Worm (Caenorhabditis elegans) whole organism, mixed stage, embryonic: ENCODE data around the gene F41E6.15.
A peak's percentile ranks its signal among the peaks of the same experiment; 100 is the strongest.

Experiments
- bed-3 ChIP-seq: fragments of 200-800 bp; sonication (Bioruptor generic); optimal IDR thresholded peaks from 3 replicates; lab custom pipeline; 2018; ENCODE audit warnings: mild to moderate bottlenecking, missing genetic modification characterization, moderate library complexity, missing compliant biosample characterization
- blmp-1 ChIP-seq: fragments of 150-350 bp; optimal IDR thresholded peaks from 2 replicates; lab custom pipeline; 2014; ENCODE audit warnings: missing biosample characterization, missing genetic modification characterization
- ceh-39 ChIP-seq: fragments of 150-350 bp; optimal IDR thresholded peaks from 2 replicates; lab custom pipeline; 2014; ENCODE audit warnings: missing biosample characterization, missing genetic modification characterization
- ceh-43 ChIP-seq: fragments of 200-800 bp; sonication (Bioruptor generic); optimal IDR thresholded peaks from 2 replicates; lab custom pipeline; 2018; ENCODE audit warnings: mild to moderate bottlenecking, missing genetic modification characterization, moderate library complexity, missing compliant biosample characterization
- ceh-83 ChIP-seq: fragments of 200-800 bp; sonication (Bioruptor generic); optimal IDR thresholded peaks from 2 replicates; lab custom pipeline; 2018; ENCODE audit warnings: mild to moderate bottlenecking, missing genetic modification characterization, missing compliant biosample characterization
- ces-1 ChIP-seq: fragments of 150-350 bp; optimal IDR thresholded peaks from 2 replicates; lab custom pipeline; 2014; ENCODE audit warnings: missing biosample characterization, missing genetic modification reagents, missing genetic modification characterization
- cnd-1 ChIP-seq: fragments of 200-800 bp; sonication (Bioruptor generic); optimal IDR thresholded peaks from 2 replicates; lab custom pipeline; 2018; ENCODE audit warnings: mild to moderate bottlenecking, missing genetic modification characterization, missing compliant biosample characterization
- elt-1 ChIP-seq: sonication (generic microtip); optimal IDR thresholded peaks from 2 replicates; lab custom pipeline; 2017; ENCODE audit warnings: missing genetic modification characterization, mild to moderate bottlenecking, missing compliant biosample characterization, antibody characterized with exemption, moderate library complexity, borderline replicate concordance; ENCODE audit not compliant: insufficient read depth
- elt-3 ChIP-seq: fragments of 150-350 bp; optimal IDR thresholded peaks from 2 replicates; lab custom pipeline; 2014; ENCODE audit warnings: missing biosample characterization, missing genetic modification characterization
- flh-1 ChIP-seq: fragments of 200-800 bp; sonication (Bioruptor generic); optimal IDR thresholded peaks from 2 replicates; lab custom pipeline; 2018; ENCODE audit warnings: mild to moderate bottlenecking, missing genetic modification characterization, moderate library complexity, missing compliant biosample characterization
- hlh-1 ChIP-seq: fragments of 150-350 bp; optimal IDR thresholded peaks from 2 replicates; lab custom pipeline; 2014; ENCODE audit warnings: missing biosample characterization, missing genetic modification reagents, missing genetic modification characterization
- lin-13 ChIP-seq: fragments of 150-350 bp; optimal IDR thresholded peaks from 2 replicates; lab custom pipeline; 2014; ENCODE audit warnings: missing biosample characterization, missing genetic modification characterization
- lin-32 ChIP-seq: fragments of 200-800 bp; sonication (Bioruptor generic); optimal IDR thresholded peaks from 2 replicates; lab custom pipeline; 2018; ENCODE audit warnings: mild to moderate bottlenecking, missing genetic modification characterization, missing compliant biosample characterization
- lsy-2 ChIP-seq: fragments of 150-350 bp; optimal IDR thresholded peaks from 2 replicates; lab custom pipeline; 2014; ENCODE audit warnings: missing biosample characterization, missing genetic modification characterization
- mab-5 ChIP-seq: fragments of 150-350 bp; optimal IDR thresholded peaks from 2 replicates; lab custom pipeline; 2014; ENCODE audit warnings: missing biosample characterization, missing genetic modification characterization
- mep-1 ChIP-seq: fragments of 150-350 bp; optimal IDR thresholded peaks from 2 replicates; lab custom pipeline; 2017; ENCODE audit warnings: missing biosample characterization, missing genetic modification reagents, missing genetic modification characterization, inconsistent platforms
- nhr-12 ChIP-seq: fragments of 150-350 bp; optimal IDR thresholded peaks from 2 replicates; lab custom pipeline; 2014; ENCODE audit warnings: missing biosample characterization, missing genetic modification characterization
- nhr-2 ChIP-seq: fragments of 150-350 bp; optimal IDR thresholded peaks from 2 replicates; lab custom pipeline; 2014; ENCODE audit warnings: missing biosample characterization, missing genetic modification characterization
- nhr-28 ChIP-seq: fragments of 150-350 bp; optimal IDR thresholded peaks from 2 replicates; lab custom pipeline; 2014; ENCODE audit warnings: missing biosample characterization, missing genetic modification characterization
- nhr-76 ChIP-seq: sonication (generic microtip); optimal IDR thresholded peaks from 2 replicates; lab custom pipeline; 2017; ENCODE audit warnings: missing biosample characterization, missing genetic modification characterization
- pha-4 ChIP-seq: fragments of 150-350 bp; optimal IDR thresholded peaks from 2 replicates; lab custom pipeline; 2018; ENCODE audit warnings: missing biosample characterization, missing genetic modification reagents, missing genetic modification characterization
- snpc-4 ChIP-seq: fragments of 150-350 bp; optimal IDR thresholded peaks from 2 replicates; lab custom pipeline; 2014; ENCODE audit warnings: missing biosample characterization, missing genetic modification characterization
- sptf-1 ChIP-seq: sonication (generic microtip); optimal IDR thresholded peaks from 2 replicates; lab custom pipeline; 2017; ENCODE audit warnings: mild to moderate bottlenecking, missing genetic modification characterization, moderate library complexity, missing compliant biosample characterization
- tbx-8 ChIP-seq: fragments of 200-800 bp; sonication (Bioruptor generic); optimal IDR thresholded peaks from 2 replicates; lab custom pipeline; 2018; ENCODE audit warnings: mild to moderate bottlenecking, missing genetic modification characterization, moderate library complexity, missing compliant biosample characterization
- unc-120 ChIP-seq: sonication (generic microtip); optimal IDR thresholded peaks from 2 replicates; lab custom pipeline; 2017; ENCODE audit warnings: missing genetic modification characterization, missing compliant biosample characterization; ENCODE audit not compliant: poor library complexity, severe bottlenecking
- unc-39 ChIP-seq: fragments of 150-350 bp; optimal IDR thresholded peaks from 2 replicates; lab custom pipeline; 2014; ENCODE audit warnings: missing biosample characterization, missing genetic modification characterization
- zip-8 ChIP-seq: fragments of 150-350 bp; optimal IDR thresholded peaks from 2 replicates; lab custom pipeline; 2014; ENCODE audit warnings: missing biosample characterization, missing genetic modification characterization
- ztf-11 ChIP-seq: fragments of 150-350 bp; optimal IDR thresholded peaks from 2 replicates; lab custom pipeline; 2014; ENCODE audit warnings: missing biosample characterization, missing genetic modification characterization

The F41E6.15 gene

ce11 chrV:8627580-8627979 is 25.0 kb upstream of the F41E6.15 start:
- TF ChIP-seq nhr-2 (tag; lab: Kevin White, UChicago) (no peak), lin-13 (tag; lab: Kevin White, UChicago) (no peak), sptf-1 (tag; lab: Kevin White, UChicago) (no peak), cnd-1 (no peak), hlh-1 (tag; lab: Kevin White, UChicago) (no peak), ceh-43 (no peak), blmp-1 (tag; lab: Kevin White, UChicago) (no peak), elt-1 (tag; lab: Kevin White, UChicago) (no peak), mab-5 (tag; lab: Kevin White, UChicago) (no peak), lin-32 (GFP tag; lab: Kevin White, UChicago) (no peak), nhr-76 (no peak), snpc-4 (no peak), ztf-11 (tag; lab: Kevin White, UChicago) (no peak), bed-3 (GFP tag; lab: Kevin White, UChicago) (no peak), unc-120 (no peak)

- TF ChIP-seq unc-120, result no peak
- TF ChIP-seq nhr-2 (tag; lab: Kevin White, UChicago), result no peak
- no peak for TF ChIP-seq elt-3 (tag; lab: Kevin White, UChicago)
- TF ChIP-seq mab-5 (tag; lab: Kevin White, UChicago), result no peak
- TF ChIP-seq lin-13 (tag; lab: Kevin White, UChicago), result no peak
These were observed 23.9 kb upstream of the F41E6.15 start for ce11 chrV:8626406-8626805.

- peak; percentile 41 for TF ChIP-seq ces-1 (GFP tag; lab: Kevin White, UChicago)
- TF ChIP-seq pha-4, result no peak
These were observed 21.2 kb upstream of the F41E6.15 start, which contains the start of gene F41E6.17 for ce11 chrV:8623754-8624153. Gene F41E6.17, plus strand, starts transcription at chrV:8624101.

ce11 chrV:8622314-8622713 is 19.8 kb upstream of the F41E6.15 start, which contains the start of gene F41E6.1:
Gene F41E6.1, plus strand, starts transcription at chrV:8622614.
- TF ChIP-seq elt-1 (tag; lab: Kevin White, UChicago), result no peak
- TF ChIP-seq tbx-8 (GFP tag; lab: Kevin White, UChicago), result no peak
- TF ChIP-seq ceh-43, result no peak
- no peak for TF ChIP-seq elt-3 (tag; lab: Kevin White, UChicago)
- TF ChIP-seq nhr-76, result no peak
- no peak for TF ChIP-seq flh-1 (GFP tag; lab: Kevin White, UChicago)

ce11 chrV:8621213-8621612 is 18.7 kb upstream of the F41E6.15 start, which contains the start of gene idpc-2:
Gene idpc-2, minus strand, starts transcription at chrV:8621313.
- no peak for TF ChIP-seq lin-32 (GFP tag; lab: Kevin White, UChicago)
- TF ChIP-seq unc-39 (tag; lab: Kevin White, UChicago), result no peak
- no peak for TF ChIP-seq snpc-4
- TF ChIP-seq nhr-28 (tag; lab: Kevin White, UChicago), result no peak
- no peak for TF ChIP-seq ceh-39

- no peak for TF ChIP-seq lin-32 (GFP tag; lab: Kevin White, UChicago)
- TF ChIP-seq nhr-12 (tag; lab: Kevin White, UChicago), result no peak
- TF ChIP-seq cnd-1, result no peak
- TF ChIP-seq ceh-83 (GFP tag; lab: Kevin White, UChicago), result no peak
- no peak for TF ChIP-seq mep-1 (tag; lab: Kevin White, UChicago)
- no peak for TF ChIP-seq ceh-43
- no peak for TF ChIP-seq unc-120
- TF ChIP-seq lsy-2 (tag; lab: Kevin White, UChicago), result no peak
These were observed 16.2 kb upstream of the F41E6.15 start, which contains the start of gene grd-5 for ce11 chrV:8618738-8619137. Gene grd-5, plus strand, starts transcription at chrV:8619032.

ce11 chrV:8615711-8616110 is 13.2 kb upstream of the F41E6.15 start:
- TF ChIP-seq ceh-43, result no peak
- no peak for TF ChIP-seq zip-8 (tag; lab: Kevin White, UChicago)
- TF ChIP-seq sptf-1 (tag; lab: Kevin White, UChicago), result peak; percentile 26
- no peak for TF ChIP-seq flh-1 (GFP tag; lab: Kevin White, UChicago)
- TF ChIP-seq mep-1 (tag; lab: Kevin White, UChicago), result no peak
- TF ChIP-seq lin-32 (GFP tag; lab: Kevin White, UChicago), result no peak
- TF ChIP-seq ces-1 (GFP tag; lab: Kevin White, UChicago), result no peak
- TF ChIP-seq, all 35 proteins: peak for 1
